Fruit fly (Drosophila melanogaster) whole organism, pupa: ENCODE results near the gene CG7367.

Experiments
- CG13204 ChIP-seq: fragments of 200-800 bp; sonication (Bioruptor generic); optimal IDR thresholded peaks from 2 replicates; lab custom pipeline; 2018; ENCODE audit warnings: missing biosample characterization, mild to moderate bottlenecking, missing genetic modification characterization, moderate library complexity
- CG15710 ChIP-seq: fragments of 200-800 bp; sonication (Bioruptor generic); optimal IDR thresholded peaks from 2 replicates; lab custom pipeline; 2018; ENCODE audit warnings: missing biosample characterization, mild to moderate bottlenecking, missing genetic modification characterization, moderate library complexity
- CG8159 ChIP-seq: fragments of 200-800 bp; sonication (Bioruptor generic); optimal IDR thresholded peaks from 3 replicates; lab custom pipeline; 2018; ENCODE audit warnings: missing biosample characterization, mild to moderate bottlenecking, missing genetic modification characterization, moderate library complexity
- CG9948 ChIP-seq: fragments of 200-800 bp; sonication (Bioruptor generic); optimal IDR thresholded peaks from 2 replicates; lab custom pipeline; 2018; ENCODE audit warnings: missing biosample characterization, mild to moderate bottlenecking, missing genetic modification characterization, moderate library complexity
- D1 ChIP-seq: fragments of 200-800 bp; sonication (Bioruptor generic); optimal IDR thresholded peaks from 2 replicates; lab custom pipeline; 2018; ENCODE audit warnings: missing biosample characterization, mild to moderate bottlenecking, missing genetic modification characterization, moderate library complexity
- Pif1B ChIP-seq: fragments of 200-800 bp; sonication (Bioruptor generic); optimal IDR thresholded peaks from 3 replicates; lab custom pipeline; 2016; ENCODE audit warnings: missing biosample characterization, missing genetic modification characterization
- Snoo ChIP-seq: fragments of 200-800 bp; sonication (Bioruptor generic); optimal IDR thresholded peaks from 3 replicates; lab custom pipeline; 2017; ENCODE audit warnings: missing biosample characterization, mild to moderate bottlenecking, missing genetic modification characterization, inconsistent platforms

DNA sequence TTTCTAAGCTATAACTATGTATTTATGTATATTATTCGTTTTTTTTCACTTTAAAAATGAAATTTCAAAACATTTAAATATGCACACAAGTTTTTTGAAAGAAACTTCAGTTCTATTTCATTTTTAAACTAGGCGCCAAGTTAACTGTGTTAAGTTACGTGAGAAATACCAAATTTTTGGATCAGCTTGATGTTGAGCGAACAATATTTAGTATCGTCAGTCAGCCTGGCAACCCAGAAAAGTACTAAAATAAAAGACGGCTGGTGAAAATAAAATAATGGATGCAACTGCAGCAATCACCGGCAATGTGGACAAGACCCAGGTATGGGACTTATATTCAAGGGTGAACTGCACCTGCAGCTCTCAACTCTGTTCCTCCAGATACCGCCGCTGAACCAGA, 1.3 kb upstream of the CG7367 start, which contains the start of gene CCDC53:
- no peak for TF ChIP-seq CG13204 (GFP tag; lab: Kevin White, UChicago)
- TF ChIP-seq Pif1B (GFP tag; lab: Kevin White, UChicago) = no peak
- no peak for TF ChIP-seq CG8159 (tag; lab: Kevin White, UChicago)
- TF ChIP-seq D1 = no peak
- no peak for TF ChIP-seq Snoo (tag; lab: Kevin White, UChicago)
- TF ChIP-seq CG15710 (tag; lab: Kevin White, UChicago) = no peak
- no peak for TF ChIP-seq CG9948 (tag; lab: Kevin White, UChicago)
